Fruit fly (Drosophila melanogaster): ENCODE data around the gene elgi.

The elgi gene

DNA sequence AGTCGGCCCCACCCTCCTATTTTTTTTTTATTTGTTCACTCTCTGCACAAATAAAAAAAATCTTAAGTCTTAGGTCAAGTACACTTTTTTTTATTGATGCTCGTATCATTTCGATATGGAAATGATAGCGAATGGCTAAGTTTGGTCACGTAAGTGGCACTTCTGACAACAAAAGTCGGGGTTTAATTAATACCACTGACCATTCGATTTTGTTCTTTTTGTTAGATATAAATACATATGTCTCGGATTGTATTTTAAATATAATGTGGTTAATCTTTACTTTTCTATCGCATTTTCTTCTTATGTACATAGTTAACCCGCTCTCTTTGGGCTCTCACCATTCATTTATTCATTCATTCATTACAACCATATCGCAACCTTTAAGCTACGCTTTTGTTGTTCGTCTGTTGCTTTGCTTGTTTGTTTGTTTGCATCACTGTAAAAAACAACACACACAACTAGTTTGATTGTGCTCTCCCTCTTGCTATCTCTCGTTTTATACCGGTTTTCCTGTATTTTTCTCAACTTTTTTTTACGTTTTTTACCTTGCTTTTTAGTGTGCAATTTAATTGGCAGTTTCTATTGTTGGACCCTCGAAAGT is 45.9 kb downstream of the elgi start:
- TF ChIP-seq CG8478 (optimal IDR thresholded peaks at IDR 0.05) = no peak

DNA sequence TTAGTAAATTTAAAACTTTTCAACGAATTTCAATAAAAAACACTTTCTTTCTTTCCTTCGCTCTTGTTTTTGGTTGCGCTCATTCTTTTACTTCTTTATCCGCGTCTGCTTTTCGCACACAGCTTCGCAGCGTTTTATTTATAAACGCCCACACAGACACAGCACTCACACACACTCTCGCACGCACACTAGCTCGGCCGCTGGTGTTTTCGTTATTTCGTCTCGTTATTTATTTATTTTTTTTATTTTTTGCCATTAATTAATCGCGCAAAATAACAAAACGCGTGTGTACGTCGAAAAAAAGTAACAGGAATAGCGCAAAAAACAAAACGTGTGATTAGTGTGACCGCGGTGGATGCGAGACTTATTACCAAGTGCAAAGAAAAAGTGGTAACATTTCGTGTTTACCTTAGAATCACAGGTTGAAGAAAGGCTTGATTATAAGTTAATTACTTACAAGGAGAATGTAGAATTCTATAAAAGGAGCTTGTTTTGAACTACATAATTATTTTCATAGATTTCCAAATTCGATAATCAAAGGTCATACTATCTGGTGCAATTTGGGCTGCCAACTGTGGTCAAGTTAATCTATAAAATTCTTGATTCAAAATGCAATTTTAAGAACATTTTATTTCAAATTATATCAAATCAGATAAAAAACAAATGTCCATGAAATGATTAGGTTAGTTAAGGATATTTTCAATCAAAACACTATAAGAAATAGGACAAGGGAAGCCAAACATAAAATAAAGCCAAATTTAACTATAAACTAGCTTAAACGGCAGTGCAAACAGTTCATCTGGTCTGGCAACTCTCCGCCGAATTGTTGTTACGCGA is 48.3 kb downstream of the elgi start, which contains the start of the genes hzg and mRpS31:
Gene hzg, minus strand, starts transcription at position 336 of the 837 bp plus-strand sequence.
Gene mRpS31, plus strand, starts transcription at position 793 of the 837 bp plus-strand sequence.
- TF ChIP-seq CG8478 (optimal IDR thresholded peaks at IDR 0.05) (no peak), CTCF (optimal IDR thresholded peaks at IDR 0.05) (no peak)
